Worm (Caenorhabditis elegans): ENCODE measurements around the gene str-246.

ce11 chrIII:11115956-11116355 is 38.5 kb downstream of the str-246 start:
- TF ChIP-seq mep-1 (tag; optimal IDR thresholded peaks at IDR 0.05) (no peak), unc-62 (GFP tag; optimal IDR thresholded peaks at IDR 0.05) (no peak), nhr-12 (tag; optimal IDR thresholded peaks at IDR 0.05) (no peak)

Measured in whole organism, L1 larva.